Worm (Caenorhabditis elegans) whole organism, midembryonic: ENCODE measurements around the gene ubq-2.

Source experiments
- T22C8.4 ChIP-seq: fragments of 200-800 bp; sonication (Bioruptor generic); IDR thresholded peaks from 2 replicates; pipeline ENCODE4 v1.3.6; 2022; ENCODE audit warnings: missing genetic modification characterization, missing compliant biosample characterization
- cog-1 ChIP-seq: sonication (generic microtip); optimal IDR thresholded peaks from 2 replicates; lab custom pipeline; 2016; ENCODE audit warnings: missing genetic modification characterization, missing compliant biosample characterization
- flt-1 ChIP-seq: fragments of 200-800 bp; sonication (Bioruptor generic); IDR thresholded peaks from 2 replicates; pipeline ENCODE4 v1.3.6; 2022; ENCODE audit warnings: missing genetic modification characterization, missing compliant biosample characterization
- klf-2 ChIP-seq: fragments of 200-800 bp; sonication (Bioruptor generic); conservative IDR thresholded peaks from 2 replicates; pipeline ENCODE4 v1.3.6; 2022; ENCODE audit warnings: missing genetic modification reagents, missing genetic modification characterization, missing compliant biosample characterization
- med-1 ChIP-seq: sonication (generic microtip); optimal IDR thresholded peaks from 2 replicates; lab custom pipeline; 2017; ENCODE audit warnings: missing genetic modification characterization, mild to moderate bottlenecking, missing compliant biosample characterization, antibody characterized with exemption, missing genetic modification reagents; ENCODE audit not compliant: insufficient read depth
- ref-1 ChIP-seq: fragments of 200-800 bp; sonication (Bioruptor generic); conservative IDR thresholded peaks from 2 replicates; pipeline ENCODE4 v1.3.6; 2022; ENCODE audit warnings: missing genetic modification reagents, missing genetic modification characterization, missing compliant biosample characterization
- tab-1 ChIP-seq: fragments of 200-800 bp; sonication (Bioruptor generic); IDR thresholded peaks from 2 replicates; pipeline ENCODE4 v1.3.6; 2022; ENCODE audit warnings: missing genetic modification characterization, missing compliant biosample characterization
- ztf-23 ChIP-seq: fragments of 200-800 bp; sonication (Bioruptor generic); IDR thresholded peaks from 2 replicates; pipeline ENCODE4 v1.3.6; 2022; ENCODE audit warnings: missing genetic modification reagents, missing genetic modification characterization, missing compliant biosample characterization
- ztf-29 ChIP-seq: fragments of 200-800 bp; sonication (Bioruptor generic); IDR thresholded peaks from 2 replicates; pipeline ENCODE4 v1.3.6; 2022; ENCODE audit warnings: missing genetic modification reagents, missing genetic modification characterization, missing compliant biosample characterization

The ubq-2 gene

DNA sequence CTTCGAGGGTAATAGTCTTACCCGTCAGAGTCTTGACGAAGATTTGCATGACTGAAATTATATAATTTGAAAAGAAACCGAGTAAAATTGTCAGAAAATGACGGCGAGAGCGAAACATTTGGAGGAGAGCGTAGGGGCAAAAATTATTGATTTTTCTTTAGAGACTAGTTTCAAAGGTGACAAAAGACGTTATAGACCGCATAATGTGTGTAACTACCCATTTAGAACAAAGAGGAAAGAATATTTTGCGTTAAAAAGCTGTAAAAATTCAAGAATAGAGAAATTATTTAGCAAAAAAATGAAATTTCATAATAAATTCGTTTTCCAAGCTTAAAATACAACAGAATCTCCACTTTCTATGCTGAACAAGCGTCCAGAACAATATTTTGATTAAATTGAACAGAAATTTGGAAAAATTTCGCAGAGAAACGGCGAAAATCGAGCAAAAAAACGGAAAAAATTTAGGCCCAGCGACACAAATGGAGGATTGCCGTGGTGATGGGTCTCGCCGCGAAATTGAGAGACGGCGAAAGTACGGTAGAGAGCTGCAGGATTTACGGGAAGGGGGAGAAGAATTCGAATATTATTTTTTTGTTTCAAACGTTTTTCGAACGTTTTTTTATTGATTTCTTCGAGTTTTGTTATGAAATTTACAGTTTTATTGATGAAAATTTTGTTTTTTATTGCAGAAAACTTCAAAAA lies at the start of gene ubq-2, which contains the start of gene frg-1:
ubq-2 (minus strand) TSS at position 51 of the 702 bp plus-strand sequence.
frg-1 (plus strand) TSS at position 690 of the 702 bp plus-strand sequence.
- TF ChIP-seq cog-1 (tag; lab: Kevin White, UChicago): peak; percentile 10
- peak; percentile 26; the same call in 1 of the 2 replicates for TF ChIP-seq T22C8.4 (GFP tag; lab: Robert Waterston, UW)
- TF ChIP-seq ref-1: no peak
- TF ChIP-seq med-1 (GFP tag; lab: Kevin White, UChicago): no peak
- no peak for TF ChIP-seq ztf-29 (GFP tag; lab: Robert Waterston, UW)
- TF ChIP-seq flt-1: no peak
- no peak for TF ChIP-seq klf-2 (GFP tag; lab: Robert Waterston, UW)
- TF ChIP-seq ztf-23 (GFP tag; lab: Robert Waterston, UW): 0 out of 2 replicates have a peak, but pooled peaks have one; percentile 25
- TF ChIP-seq tab-1 (GFP tag; lab: Robert Waterston, UW): no peak

DNA sequence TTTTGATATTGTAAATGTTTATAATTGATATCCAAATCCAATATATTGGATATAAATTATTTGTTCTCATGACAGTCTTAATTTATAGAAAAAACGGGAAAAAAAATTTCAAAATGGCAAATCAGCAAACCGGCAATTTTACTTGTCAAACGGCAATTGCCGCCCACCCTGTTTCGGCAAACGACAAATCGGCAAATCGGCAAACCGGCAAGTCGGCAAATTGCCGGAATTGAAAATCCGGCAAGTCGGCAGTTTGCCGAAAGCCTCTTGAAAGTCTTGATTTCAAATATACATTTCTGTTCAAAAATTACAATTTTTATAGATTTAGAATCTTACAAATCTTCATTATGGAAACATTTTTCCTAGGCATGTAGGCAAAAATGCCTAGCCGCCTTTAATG lies 49.6 kb upstream of the ubq-2 start:
- TF ChIP-seq cog-1 (tag; lab: Kevin White, UChicago) (no peak), tab-1 (GFP tag; lab: Robert Waterston, UW) (no peak), klf-2 (GFP tag; lab: Robert Waterston, UW) (no peak), ref-1 (no peak), T22C8.4 (GFP tag; lab: Robert Waterston, UW) (no peak), ztf-29 (GFP tag; lab: Robert Waterston, UW) (no peak), flt-1 (no peak), ztf-23 (GFP tag; lab: Robert Waterston, UW) (no peak), med-1 (GFP tag; lab: Kevin White, UChicago) (no peak)

DNA sequence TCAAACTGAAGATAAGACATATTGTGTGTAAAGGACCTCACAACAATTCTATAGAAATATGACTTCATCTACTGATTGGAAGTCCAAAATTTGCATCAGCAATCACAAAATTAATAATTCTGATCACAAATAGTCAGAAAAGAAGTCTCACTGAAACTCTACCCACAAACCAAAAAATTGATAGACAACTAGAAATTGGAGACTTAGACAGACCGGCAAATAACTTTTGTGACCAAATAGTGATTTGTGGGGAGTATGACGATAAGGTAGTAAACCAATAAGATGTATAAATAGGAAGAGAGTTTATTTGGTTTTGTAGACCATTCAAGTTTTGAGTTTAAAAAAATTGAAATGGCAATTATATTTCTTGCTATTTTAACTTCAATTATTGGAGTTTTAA lies 46.0 kb upstream of the ubq-2 start, which contains the start of gene cyp-13A12:
cyp-13A12 (plus strand) TSS at position 267 of the 400 bp plus-strand sequence.
- TF ChIP-seq ztf-29 (GFP tag; lab: Robert Waterston, UW) (no peak), klf-2 (GFP tag; lab: Robert Waterston, UW) (no peak), tab-1 (GFP tag; lab: Robert Waterston, UW) (no peak), med-1 (GFP tag; lab: Kevin White, UChicago) (no peak), ref-1 (no peak), flt-1 (no peak), cog-1 (tag; lab: Kevin White, UChicago) (no peak), T22C8.4 (GFP tag; lab: Robert Waterston, UW) (no peak), ztf-23 (GFP tag; lab: Robert Waterston, UW) (no peak)

DNA sequence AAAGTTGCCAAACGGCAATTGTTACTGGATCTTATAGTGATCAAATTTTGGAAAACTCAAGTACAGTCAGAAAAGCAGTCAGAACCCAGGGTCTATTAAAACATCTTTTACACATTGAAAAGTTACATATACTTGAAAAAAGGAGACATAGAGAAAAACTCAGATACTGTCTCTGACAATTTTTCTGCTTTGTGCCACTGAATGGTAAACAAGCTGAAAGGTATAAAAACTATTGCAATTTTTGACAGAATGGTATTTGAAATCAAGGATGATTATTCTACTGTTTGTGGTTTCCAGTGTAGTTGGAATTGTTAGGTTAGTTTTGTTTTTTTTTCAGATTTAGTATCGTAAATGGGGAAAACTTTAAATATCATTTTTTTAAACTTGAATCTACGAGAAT lies 42.4 kb upstream of the ubq-2 start, which contains the start of gene cyp-13A11:
cyp-13A11 (plus strand) TSS at position 266 of the 400 bp plus-strand sequence.
- TF ChIP-seq T22C8.4 (GFP tag; lab: Robert Waterston, UW) (no peak), med-1 (GFP tag; lab: Kevin White, UChicago) (no peak), tab-1 (GFP tag; lab: Robert Waterston, UW) (no peak), ref-1 (no peak), flt-1 (no peak), cog-1 (tag; lab: Kevin White, UChicago) (no peak), ztf-23 (GFP tag; lab: Robert Waterston, UW) (no peak), klf-2 (GFP tag; lab: Robert Waterston, UW) (no peak), ztf-29 (GFP tag; lab: Robert Waterston, UW) (no peak)

DNA sequence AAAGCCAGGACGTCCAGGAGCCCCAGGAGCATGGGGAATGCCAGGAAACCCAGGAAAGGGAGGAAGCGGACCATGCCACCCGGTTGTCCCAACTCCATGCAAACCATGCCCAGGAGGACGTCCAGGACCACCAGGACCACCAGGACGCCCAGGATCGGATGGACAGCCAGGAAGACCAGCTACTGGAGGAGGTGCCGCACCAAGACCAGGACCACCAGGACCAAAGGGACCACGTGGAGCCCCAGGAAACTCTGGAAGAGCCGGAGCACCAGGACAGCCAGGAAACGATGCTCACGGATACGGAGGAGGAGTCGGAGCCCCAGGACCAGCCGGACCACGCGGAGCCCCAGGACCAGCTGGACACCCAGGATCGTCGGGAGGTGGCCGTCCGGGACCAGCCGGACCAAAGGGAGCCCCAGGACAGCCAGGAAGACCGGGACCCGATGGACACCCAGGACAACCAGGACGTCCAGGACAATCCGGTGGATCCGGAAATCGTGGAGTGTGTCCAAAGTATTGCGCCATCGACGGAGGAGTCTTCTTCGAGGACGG lies 41.3 kb upstream of the ubq-2 start:
- TF ChIP-seq tab-1 (GFP tag; lab: Robert Waterston, UW): no peak
- no peak for TF ChIP-seq ref-1

DNA sequence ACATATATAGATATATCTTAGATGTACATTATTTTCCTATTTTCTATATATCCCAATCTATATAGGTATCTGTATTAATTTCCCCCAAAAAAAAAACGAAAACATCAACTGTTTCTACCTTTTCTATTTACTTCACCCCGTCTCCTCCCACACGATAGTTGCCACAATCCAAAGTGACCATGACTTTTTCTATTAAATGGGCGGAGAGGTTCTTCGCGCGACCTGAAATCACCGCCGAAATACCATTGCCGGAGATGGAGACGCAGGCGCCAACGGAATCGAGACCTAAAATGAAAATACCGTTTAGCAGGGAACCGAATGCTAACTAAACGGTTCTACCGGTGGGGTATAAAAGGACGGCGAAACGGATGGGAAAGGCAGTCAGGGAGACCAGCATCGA lies 40.3 kb upstream of the ubq-2 start, which contains the start of gene col-98:
col-98 (plus strand) TSS at position 390 of the 400 bp plus-strand sequence.
- TF ChIP-seq klf-2 (GFP tag; lab: Robert Waterston, UW) (no peak), ztf-29 (GFP tag; lab: Robert Waterston, UW) (no peak), med-1 (GFP tag; lab: Kevin White, UChicago) (no peak), ref-1 (no peak), T22C8.4 (GFP tag; lab: Robert Waterston, UW) (no peak), ztf-23 (GFP tag; lab: Robert Waterston, UW) (no peak), tab-1 (GFP tag; lab: Robert Waterston, UW) (no peak), cog-1 (tag; lab: Kevin White, UChicago) (no peak), flt-1 (no peak)

DNA sequence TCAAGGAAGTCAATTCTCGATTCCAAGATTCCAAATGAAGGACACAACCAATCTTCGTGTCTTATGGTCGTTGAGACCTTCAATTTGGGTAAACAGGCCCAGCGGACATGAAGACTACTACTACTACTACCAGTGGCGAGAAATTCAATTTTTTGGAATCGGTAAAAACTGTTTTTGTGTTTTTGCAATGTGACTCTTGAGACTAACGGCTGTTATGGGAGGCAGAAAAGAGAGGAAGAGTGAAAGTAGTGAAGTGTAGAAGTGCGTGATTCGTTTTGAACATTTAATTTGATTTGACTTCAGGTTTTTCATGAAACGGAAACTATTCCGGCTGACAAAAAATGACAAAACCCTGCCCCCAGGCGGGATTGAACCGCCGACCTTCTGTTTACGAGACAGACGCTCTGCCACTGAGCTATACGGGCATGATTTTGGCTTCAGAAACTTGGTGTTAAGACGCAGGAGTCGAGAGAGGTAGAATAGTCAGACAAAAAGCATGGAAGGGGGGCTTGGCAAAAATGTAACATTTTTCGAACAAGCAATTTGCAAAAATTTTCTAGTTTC lies 37.5 kb upstream of the ubq-2 start:
- TF ChIP-seq ref-1 (no peak), cog-1 (tag; lab: Kevin White, UChicago) (no peak), tab-1 (GFP tag; lab: Robert Waterston, UW) (no peak)

DNA sequence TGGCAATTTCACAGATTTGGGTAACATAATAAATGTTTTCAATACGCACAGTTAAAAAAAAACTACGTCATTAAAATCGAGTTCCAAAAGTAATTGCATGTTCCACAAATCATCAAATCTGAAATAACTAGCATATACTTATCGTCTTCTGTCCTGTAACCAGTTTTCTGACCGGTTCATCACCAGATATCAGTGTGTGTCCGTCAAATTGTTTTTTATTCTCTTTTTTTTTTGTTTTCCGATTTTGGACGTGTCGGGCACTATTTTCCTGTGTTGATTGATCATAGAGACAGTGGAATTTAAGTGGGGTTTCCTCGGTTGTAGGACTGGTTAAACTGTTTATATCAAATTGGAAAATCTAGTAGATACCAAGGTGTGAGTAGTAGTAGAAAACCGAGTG lies 35.6 kb upstream of the ubq-2 start:
- no peak for TF ChIP-seq ztf-23 (GFP tag; lab: Robert Waterston, UW)

DNA sequence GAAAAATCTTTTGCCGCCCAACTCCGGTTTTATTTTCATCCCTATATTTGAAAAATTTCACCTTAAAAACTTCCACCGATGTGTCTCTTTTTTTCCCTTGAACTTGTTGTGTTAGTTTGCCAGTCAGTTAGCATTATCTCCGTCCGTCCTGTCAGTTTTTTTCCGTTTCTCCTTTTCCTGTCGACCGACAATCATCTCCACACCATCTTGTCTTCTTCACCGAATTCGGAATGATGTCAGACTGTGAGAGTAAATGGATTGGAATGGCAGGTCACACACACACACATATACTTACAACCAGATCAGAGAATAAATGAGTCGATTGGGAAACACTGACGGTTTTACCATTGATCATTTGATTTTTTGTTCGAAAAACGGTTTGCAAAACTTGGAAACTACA lies 33.6 kb upstream of the ubq-2 start:
- TF ChIP-seq T22C8.4 (GFP tag; lab: Robert Waterston, UW) (no peak), flt-1 (no peak), cog-1 (tag; lab: Kevin White, UChicago) (no peak), tab-1 (GFP tag; lab: Robert Waterston, UW) (no peak), med-1 (GFP tag; lab: Kevin White, UChicago) (no peak), ref-1 (no peak), ztf-23 (GFP tag; lab: Robert Waterston, UW) (no peak), ztf-29 (GFP tag; lab: Robert Waterston, UW) (no peak), klf-2 (GFP tag; lab: Robert Waterston, UW) (no peak)
